Fruit fly (Drosophila melanogaster): ENCODE data around the gene nSMase.

Gene nSMase

DNA sequence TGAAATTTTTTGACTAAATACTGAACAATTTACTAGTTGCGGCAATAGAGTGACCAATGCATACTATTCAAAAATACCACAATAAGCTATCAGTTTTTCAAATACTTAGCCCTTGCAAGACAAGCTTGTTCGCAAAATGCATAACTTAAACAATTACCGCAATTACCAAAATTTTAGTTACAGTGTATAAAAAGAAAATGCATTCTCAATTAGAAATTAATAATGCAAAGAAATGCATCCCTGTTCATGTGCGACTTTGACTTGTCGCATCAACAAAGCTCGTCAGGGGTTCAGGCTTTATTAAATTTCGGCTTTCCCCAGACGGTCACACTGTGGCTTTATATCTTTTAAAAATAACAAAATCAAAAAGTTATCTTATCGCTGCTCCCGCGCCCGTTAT is at the start of gene nSMase, which contains the start of gene hob:
TSS of gene nSMase (plus strand) at position 298 of the 400 bp plus-strand sequence.
TSS of gene hob (minus strand) at position 62 of the 400 bp plus-strand sequence.
- TF ChIP-seq CTCF (optimal IDR thresholded peaks at IDR 0.05) (no peak), CG8478 (optimal IDR thresholded peaks at IDR 0.05) (no peak)

DNA sequence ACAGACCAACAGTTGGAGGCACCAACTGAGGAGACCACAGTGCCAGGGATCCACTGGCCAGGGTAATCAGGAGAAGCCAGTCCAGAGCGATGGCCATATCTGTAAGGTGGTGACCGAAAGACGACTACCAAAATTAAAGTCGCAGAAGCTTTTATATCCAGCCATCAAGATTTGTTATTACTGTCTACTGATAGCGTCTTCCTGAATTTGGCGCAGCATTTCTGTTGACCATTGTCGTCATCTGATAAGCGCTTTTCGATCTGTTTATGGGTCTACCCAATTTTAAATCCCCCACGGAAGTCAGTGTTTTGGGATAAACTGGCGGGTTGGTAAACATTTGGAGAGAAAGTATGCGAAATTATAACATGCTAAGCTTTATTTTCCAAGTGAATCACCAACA is 46.5 kb upstream of the nSMase start, which contains the start of gene CG14963:
TSS of gene CG14963 (minus strand) at position 101 of the 400 bp plus-strand sequence.
- no peak for TF ChIP-seq CG8478 (optimal IDR thresholded peaks at IDR 0.05)
- TF ChIP-seq CTCF (optimal IDR thresholded peaks at IDR 0.05): no peak

DNA sequence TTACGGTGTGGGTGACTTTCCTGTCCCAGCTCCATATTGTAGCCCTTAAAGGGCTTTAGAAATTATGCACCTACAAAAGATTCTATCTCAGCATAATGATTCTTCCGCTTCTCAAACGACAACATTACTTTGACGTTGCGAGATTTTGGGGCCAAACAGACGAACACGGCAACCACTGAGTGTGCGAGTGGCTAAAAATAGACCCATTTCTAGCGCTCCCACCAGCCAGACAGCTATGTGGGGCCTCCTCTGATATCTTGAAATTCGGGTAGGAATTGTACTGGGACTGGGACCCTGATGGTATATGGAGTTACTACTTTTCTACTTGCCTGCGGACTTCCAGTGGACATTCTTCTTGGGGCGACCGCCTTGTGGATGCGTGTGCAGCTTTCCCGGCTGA is 41.1 kb upstream of the nSMase start:
- TF ChIP-seq CG8478 (optimal IDR thresholded peaks at IDR 0.05): no peak
- TF ChIP-seq CTCF (optimal IDR thresholded peaks at IDR 0.05): no peak

DNA sequence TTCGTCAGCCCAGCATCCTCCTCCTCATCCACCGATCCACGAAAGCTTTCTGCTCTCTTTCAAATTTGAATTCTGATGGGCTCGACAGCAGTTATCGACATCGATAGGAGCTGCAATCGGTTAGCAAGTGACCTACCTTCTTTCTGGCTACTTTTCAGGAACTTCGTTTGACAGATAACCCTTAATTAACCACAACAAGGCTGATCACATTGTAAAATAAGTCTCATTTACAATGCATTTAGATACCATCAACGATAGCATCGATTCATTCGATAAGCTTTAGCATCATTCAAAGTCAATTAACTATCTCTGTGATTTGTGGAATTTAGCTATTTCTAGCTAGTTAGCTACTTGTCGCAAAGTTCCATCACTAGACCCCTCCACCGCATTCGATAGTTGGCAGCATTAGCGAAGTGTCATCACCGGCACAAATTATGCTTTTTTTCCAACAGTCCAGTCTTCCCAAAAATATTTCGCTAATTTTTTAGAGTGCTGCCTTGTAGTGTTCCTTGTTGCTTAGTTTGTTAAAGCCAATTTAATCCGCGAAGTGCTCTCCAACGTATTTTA is 40.3 kb upstream of the nSMase start, which contains the start of the genes MnM and Girdin:
TSS of gene MnM (minus strand) at position 51 of the 567 bp plus-strand sequence.
TSS of gene Girdin (plus strand) at position 401 of the 567 bp plus-strand sequence.
- peak in 1 of 2 experiments; percentile 46 for TF ChIP-seq CTCF (optimal IDR thresholded peaks at IDR 0.05)
- no peak for TF ChIP-seq CG8478 (optimal IDR thresholded peaks at IDR 0.05)

DNA sequence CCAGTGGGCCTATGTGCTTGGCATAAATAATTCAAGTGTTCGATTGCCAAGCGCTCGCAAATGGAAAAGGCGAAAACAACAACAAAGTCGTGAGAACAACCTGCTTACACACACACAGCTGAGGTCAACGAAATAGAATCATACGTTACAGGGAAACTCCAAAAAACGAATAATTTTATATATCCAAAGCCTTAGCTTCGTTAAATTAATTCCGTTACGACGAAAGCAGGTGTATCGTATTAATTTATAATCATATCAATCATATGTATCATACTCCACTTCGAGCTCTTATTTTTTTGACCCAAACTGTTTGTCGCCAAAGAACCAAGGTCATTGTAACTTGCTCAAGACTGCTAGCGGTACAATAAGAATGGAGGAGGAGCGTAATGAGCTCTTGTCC is 39.5 kb upstream of the nSMase start:
- TF ChIP-seq CTCF (optimal IDR thresholded peaks at IDR 0.05): no peak

DNA sequence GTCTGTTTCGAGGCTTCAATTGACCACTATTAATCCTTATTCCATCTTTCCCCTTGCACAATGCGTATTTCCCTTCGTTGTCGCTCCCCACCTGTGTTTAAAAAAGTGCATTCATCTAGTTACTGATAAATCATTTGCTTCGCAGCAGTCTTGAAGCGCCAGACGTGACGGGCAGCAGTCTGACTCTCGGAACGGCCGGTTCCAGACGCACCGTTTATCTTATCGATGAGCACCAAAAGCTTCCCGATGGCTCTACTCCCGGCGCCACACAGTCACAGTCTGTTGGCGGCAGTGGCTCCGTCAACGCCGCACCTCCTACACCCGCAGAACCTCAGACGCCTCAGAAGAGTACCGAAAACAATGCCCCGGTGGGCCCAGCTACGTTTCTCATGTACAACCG is 34.9 kb upstream of the nSMase start, which contains the start of gene CG42494:
TSS of gene CG42494 (plus strand) at position 301 of the 400 bp plus-strand sequence.
- TF ChIP-seq CG8478 (optimal IDR thresholded peaks at IDR 0.05): no peak
- TF ChIP-seq CTCF (optimal IDR thresholded peaks at IDR 0.05): no peak

DNA sequence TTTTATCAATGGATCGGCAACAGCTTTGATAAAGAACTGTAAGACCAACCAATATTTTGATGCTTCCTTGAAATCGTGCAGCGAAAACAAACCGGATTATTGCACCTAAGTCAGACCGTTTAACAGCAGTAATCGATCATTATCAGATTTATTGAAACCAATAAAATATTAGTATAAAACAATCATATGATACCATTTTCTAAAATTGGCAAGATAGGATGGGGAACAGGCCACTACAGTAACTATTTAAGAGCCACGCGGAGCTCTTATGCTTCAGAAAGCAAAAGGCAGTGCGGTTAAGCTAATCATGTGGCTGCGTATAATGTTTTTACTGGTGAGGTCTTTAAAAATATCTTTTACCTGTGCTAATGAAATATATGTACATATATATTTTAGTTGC is 32.6 kb upstream of the nSMase start, which contains the start of gene CG32284:
TSS of gene CG32284 (plus strand) at position 301 of the 400 bp plus-strand sequence.
- no peak for TF ChIP-seq CG8478 (optimal IDR thresholded peaks at IDR 0.05)
- TF ChIP-seq CTCF (optimal IDR thresholded peaks at IDR 0.05): no peak

DNA sequence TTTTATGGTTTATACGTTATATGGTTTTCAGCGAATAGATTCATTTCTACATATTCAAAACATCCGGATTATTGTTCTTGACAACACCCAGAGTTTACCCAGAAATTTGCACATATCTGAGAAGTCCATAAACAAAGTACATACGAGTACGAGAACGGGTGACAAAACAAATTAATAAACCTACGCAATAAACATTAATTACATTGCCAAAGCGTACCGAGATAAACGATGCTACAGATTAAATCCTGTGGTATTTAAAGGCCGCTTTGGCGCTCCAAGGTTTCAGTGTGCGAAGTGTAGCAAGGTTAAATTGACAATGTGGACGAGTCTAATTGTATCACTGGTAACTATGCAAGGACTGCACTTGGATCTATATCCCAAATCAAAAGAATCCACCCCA is 31.7 kb upstream of the nSMase start, which contains the start of gene CG14957:
TSS of gene CG14957 (plus strand) at position 301 of the 400 bp plus-strand sequence.
- TF ChIP-seq CG8478 (optimal IDR thresholded peaks at IDR 0.05) (no peak), CTCF (optimal IDR thresholded peaks at IDR 0.05) (no peak)

DNA sequence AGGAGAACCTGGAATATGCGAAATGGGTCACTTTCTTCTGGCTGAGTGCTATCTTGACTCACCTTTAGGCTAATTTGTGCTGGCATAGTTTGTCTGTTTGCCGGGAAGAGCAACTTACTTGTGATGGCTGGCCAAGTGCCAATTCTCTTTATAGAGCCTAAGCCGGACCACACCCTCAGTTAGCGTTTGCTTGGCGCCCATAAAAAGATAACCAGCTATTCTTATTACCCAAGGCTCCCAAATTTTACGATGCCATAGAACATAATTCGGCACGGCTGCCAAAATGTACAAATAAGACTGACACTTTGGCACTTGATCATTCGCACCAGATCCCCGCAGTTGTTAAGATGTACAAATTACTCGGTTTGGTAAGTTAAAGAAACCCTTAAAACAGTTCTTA is 29.3 kb upstream of the nSMase start, which contains the start of the genes CG42525 and CG14958:
TSS of gene CG42525 (minus strand) at position 101 of the 400 bp plus-strand sequence.
TSS of gene CG14958 (plus strand) at position 332 of the 400 bp plus-strand sequence.
- TF ChIP-seq CTCF (optimal IDR thresholded peaks at IDR 0.05) (no peak), CG8478 (optimal IDR thresholded peaks at IDR 0.05) (no peak)

DNA sequence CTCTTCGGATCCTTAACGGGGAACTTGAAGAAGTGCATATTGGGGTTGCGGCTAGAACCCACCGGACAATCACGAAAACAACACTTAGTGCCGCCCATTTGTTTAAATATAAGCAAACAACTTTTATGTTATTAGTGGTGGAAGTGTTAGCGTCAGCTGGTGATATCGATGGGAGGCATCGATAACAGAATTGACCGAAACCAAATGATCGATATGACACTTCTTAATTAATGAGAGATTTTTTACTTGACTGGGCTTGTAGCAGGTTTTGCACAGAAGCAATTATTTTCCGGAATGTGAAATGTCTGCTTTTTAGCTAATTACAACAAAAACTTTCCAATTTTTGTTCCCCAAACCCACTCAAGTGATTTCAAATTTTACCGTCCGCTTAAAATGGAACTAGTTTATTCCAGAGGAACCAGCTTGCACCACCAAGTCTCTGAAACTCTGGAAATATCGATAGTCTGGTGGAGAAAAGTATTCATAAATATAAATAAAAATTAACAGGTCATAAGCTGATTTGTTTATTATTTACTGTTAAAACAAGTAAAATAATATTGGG is 26.5 kb upstream of the nSMase start, which contains the start of gene CG14965:
TSS of gene CG14965 (minus strand) at position 159 of the 562 bp plus-strand sequence.
- TF ChIP-seq CTCF (optimal IDR thresholded peaks at IDR 0.05) (no peak), CG8478 (optimal IDR thresholded peaks at IDR 0.05) (no peak)

DNA sequence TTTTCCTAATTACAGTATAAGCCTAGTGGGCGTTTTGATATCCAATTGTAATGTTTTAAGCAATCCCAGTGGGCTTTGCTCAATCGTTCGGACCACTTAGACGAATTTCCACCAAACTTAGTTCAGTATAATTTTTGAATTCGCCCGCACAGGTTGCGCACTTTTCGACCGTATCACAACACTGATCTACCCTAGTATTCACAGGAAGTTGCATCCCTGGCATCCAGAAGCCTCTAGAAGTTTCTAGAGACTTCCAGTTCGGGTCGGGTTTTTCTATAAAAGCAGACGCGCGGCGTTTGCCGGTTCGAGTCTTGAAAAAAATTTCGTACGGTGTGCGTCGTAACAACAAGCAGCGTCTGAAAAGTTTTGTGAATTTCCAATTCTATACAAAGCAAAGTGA is 26.0 kb upstream of the nSMase start, which contains the start of gene Hsp83:
TSS of gene Hsp83 (plus strand) at position 58 of the 400 bp plus-strand sequence.
- TF ChIP-seq CG8478 (optimal IDR thresholded peaks at IDR 0.05): no peak
- no peak for TF ChIP-seq CTCF (optimal IDR thresholded peaks at IDR 0.05)

DNA sequence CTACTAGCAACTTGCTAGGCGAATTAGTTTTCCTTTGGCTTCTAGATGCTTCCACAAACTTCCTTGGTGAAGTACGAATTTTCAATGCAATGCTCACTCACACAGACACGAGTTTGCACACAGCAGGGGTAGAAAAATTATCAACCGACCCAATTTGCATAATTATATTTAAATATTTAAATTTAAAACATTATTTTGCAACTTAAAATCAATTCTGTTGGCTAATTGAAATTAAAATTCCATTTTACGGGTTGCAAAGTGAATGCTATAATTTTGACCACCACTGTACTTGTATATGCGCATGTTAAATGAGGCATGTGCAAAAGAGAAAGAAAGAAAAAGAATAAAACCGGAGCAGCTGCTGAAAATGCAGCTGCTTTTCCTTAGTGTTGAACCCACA is 24.9 kb upstream of the nSMase start:
- no peak for TF ChIP-seq CG8478 (optimal IDR thresholded peaks at IDR 0.05)
- no peak for TF ChIP-seq CTCF (optimal IDR thresholded peaks at IDR 0.05)

DNA sequence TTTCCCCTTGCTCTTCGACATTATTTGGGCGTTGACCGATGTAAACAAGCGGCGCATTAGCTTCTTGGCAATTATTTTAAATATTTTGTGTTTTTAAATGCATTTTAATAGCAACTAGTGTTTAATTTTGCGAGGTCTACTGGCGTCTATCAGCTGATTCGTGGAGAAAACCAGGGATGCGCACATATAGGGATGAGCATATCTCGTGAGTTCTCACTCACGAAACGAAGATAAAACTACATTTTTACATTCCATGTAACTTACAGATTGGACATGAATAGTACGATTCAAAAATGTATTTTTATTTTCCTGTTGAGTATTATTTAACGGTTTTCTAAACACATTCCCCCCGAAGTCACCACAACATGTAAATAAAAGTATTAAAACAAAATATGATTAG is 21.5 kb upstream of the nSMase start, which contains the start of gene CG14966:
TSS of gene CG14966 (minus strand) at position 168 of the 400 bp plus-strand sequence.
- no peak for TF ChIP-seq CG8478 (optimal IDR thresholded peaks at IDR 0.05)
- peak in 1 of 2 experiments; percentile 39 for TF ChIP-seq CTCF (optimal IDR thresholded peaks at IDR 0.05)

DNA sequence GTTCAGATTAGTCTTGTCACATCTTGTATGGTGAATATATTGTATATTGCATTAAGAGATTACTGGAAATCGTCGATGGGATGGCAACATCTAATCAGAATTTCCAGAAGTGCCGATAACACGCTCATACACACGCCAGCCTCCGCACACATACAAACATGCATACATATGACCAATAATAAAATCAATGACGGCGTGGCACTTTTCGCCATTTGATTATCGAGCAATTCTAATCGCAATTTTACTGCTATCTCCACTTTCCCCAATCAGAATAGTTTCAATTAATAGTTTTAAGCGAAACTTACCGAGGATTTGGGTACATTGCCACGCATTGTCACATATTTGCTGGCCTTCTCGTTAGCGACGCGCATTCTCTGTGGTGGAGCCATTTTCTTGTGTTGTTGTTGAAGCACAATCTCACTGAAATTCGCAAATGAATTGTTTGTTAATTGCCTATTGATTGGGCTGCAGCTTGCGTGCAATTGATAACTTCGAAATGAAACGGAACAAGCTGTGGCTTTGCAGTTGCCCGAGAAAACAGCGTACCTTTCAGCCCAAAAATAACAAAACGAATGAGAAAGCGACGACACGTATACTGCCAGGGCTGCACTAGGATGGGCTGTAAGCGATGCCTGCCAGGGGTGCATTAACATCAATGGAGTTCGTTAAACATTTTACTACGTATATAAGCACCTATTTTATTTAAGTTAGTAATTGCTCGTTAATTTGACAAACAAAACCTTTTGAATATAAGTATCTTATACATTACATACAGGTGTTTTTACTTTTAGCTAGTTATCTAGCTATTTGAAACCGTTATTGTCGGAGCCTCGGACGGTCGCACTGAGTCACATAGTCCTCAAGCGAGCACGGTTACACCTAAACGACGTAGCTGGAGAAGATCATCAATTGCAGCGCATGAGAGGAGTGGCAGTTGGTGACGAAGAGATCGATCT is 20.2 kb upstream of the nSMase start, which contains the start of the genes CG32276 and gry:
TSS of gene CG32276 (minus strand) at position 601 of the 956 bp plus-strand sequence.
TSS of gene gry (plus strand) at position 644 of the 956 bp plus-strand sequence.
- TF ChIP-seq CG8478 (optimal IDR thresholded peaks at IDR 0.05): no peak
- TF ChIP-seq CTCF (optimal IDR thresholded peaks at IDR 0.05): no peak

Data from S2 (cell line).